Fruit fly (Drosophila melanogaster): ENCODE measurements around the gene CG32241.

The CG32241 gene

DNA sequence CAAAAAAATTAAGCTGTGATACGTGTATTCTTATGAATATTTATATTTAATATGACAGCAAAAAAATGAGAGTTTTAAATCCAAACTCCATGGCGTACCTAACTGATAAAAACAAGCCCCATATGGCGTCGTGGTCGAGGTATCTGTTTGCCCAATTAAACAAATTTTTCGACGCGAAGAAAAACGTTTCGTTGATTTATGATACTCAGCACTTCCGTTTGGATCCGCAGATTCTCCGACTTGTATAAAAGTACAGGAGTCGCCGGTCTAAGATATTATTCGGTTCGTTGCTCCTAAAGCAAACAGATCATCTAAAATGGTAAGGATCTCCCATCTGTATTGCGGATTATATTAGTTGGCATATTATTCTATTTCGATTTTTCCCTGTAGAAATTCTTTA, 5.0 kb upstream of the CG32241 start, which contains the start of gene CG32248:
CG32248 (plus strand) TSS at position 301 of the 400 bp plus-strand sequence.
- TF ChIP-seq Crg-1 (GFP tag; optimal IDR thresholded peaks at IDR 0.05) = no peak
- TF ChIP-seq cnc (optimal IDR thresholded peaks at IDR 0.05) = no peak
- TF ChIP-seq pad (GFP tag; optimal IDR thresholded peaks at IDR 0.05) = no peak
- TF ChIP-seq Hr96 (GFP tag; optimal IDR thresholded peaks at IDR 0.05) = no peak
- TF ChIP-seq CG11617 (GFP tag; optimal IDR thresholded peaks at IDR 0.05) = no peak
- no peak for TF ChIP-seq kay (GFP tag; ENCODE audit: borderline replicate concordance)
- no peak for TF ChIP-seq Mnt (GFP tag; optimal IDR thresholded peaks at IDR 0.05)
- no peak for TF ChIP-seq ovo (GFP tag; optimal IDR thresholded peaks at IDR 0.05)
- TF ChIP-seq bab1 (GFP tag; optimal IDR thresholded peaks at IDR 0.05) = no peak

DNA sequence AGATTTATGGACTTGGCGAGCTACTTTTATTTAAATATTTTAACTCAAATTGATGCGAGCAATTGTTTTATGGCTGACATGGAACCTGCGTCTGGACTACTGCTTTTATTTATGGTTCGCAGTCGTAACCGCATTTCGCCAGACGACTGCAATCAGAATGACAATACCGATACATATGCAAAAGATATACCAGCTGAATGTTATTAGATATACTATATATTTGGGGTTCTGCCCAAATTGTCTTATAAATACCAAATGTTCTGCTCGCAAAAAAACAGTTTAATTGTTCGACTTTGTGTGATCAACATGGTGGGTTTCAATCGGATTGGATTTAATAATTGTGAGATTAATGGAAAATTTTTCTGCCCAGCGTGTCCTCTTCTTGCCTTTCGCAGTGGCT, 3.3 kb upstream of the CG32241 start, which contains the start of gene CG32249:
CG32249 (plus strand) TSS at position 301 of the 400 bp plus-strand sequence.
- TF ChIP-seq kay (GFP tag; ENCODE audit: borderline replicate concordance) = peak; percentile 33
- no peak for TF ChIP-seq pad (GFP tag; optimal IDR thresholded peaks at IDR 0.05)

DNA sequence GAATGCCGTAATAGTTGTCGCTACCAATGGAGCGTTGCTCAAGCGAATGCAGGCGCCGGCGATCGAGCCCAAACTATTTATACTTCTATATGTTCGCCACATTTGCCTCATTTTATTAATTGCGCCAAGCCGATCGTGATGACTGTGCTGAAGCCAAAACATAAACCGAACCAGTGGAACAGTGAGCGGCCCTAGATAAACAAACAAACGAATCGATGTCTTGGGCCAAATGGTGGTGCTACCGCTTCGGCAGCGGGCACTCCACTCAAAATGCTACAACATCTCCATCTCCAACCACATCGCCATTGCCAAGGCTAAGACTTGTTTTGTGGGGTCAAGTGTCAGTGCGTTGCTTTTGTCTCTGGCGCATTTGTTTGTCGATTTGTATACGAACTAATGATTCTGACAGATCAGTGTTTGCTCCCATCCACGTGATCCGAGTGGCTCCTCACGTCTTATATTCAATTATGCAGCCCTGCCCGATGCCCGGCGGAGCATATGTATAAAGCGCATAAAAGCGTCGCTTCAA, 2.6 kb downstream of the CG32241 start, which contains the start of gene CG15024:
CG15024 (minus strand) TSS at position 51 of the 529 bp plus-strand sequence.
- TF ChIP-seq Crg-1 (GFP tag; optimal IDR thresholded peaks at IDR 0.05) (no peak), Hr96 (GFP tag; optimal IDR thresholded peaks at IDR 0.05) (no peak), ovo (GFP tag; optimal IDR thresholded peaks at IDR 0.05) (no peak), CG7045 (GFP tag; optimal IDR thresholded peaks at IDR 0.05) (no peak), CG5204 (GFP tag; optimal IDR thresholded peaks at IDR 0.05) (no peak), pad (GFP tag; optimal IDR thresholded peaks at IDR 0.05) (no peak), toe (GFP tag; optimal IDR thresholded peaks at IDR 0.05) (no peak)

DNA sequence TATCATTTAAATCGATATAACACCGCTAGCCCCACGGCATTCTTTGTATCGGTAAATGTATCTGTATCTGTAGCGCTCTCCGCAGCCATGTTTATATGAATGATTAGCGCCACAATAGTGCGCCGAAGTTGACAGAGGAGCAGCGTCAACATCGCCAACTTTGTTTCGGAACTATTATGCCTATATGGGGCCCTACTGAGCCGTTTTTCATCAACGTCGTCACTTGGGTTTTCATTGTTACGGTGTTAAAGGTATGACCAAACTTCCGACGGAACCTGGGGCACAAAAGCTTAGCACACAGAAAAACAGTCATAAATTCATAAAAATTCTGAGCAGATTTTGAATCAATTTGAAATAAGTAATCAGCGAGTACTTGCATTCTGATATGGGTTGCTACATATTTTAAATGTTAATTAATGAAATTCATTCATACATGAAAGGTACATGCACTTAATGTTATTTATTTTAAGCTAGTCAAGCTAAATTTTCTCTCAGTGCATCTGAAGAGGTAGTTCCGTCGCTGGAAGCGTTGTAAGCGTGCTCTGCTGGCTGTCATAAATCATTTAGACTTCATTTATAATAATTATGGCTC, 4.9 kb downstream of the CG32241 start, which contains the start of gene CG15023:
CG15023 (minus strand) TSS at position 51 of the 592 bp plus-strand sequence.
- TF ChIP-seq toe (GFP tag; optimal IDR thresholded peaks at IDR 0.05) = no peak
- no peak for TF ChIP-seq CG11617 (GFP tag; optimal IDR thresholded peaks at IDR 0.05)
- no peak for TF ChIP-seq bab1 (GFP tag; optimal IDR thresholded peaks at IDR 0.05)
- TF ChIP-seq Mnt (GFP tag; optimal IDR thresholded peaks at IDR 0.05) = no peak
- no peak for TF ChIP-seq pad (GFP tag; optimal IDR thresholded peaks at IDR 0.05)
- no peak for TF ChIP-seq Hr96 (GFP tag; optimal IDR thresholded peaks at IDR 0.05)
- TF ChIP-seq Crg-1 (GFP tag; optimal IDR thresholded peaks at IDR 0.05) = no peak
- TF ChIP-seq CG14711 (tag; optimal IDR thresholded peaks at IDR 0.05) = no peak
- TF ChIP-seq CG33017 (tag; optimal IDR thresholded peaks at IDR 0.05) = no peak
- TF ChIP-seq CG1620 (GFP tag; optimal IDR thresholded peaks at IDR 0.05) = no peak
- TF ChIP-seq tj (GFP tag; optimal IDR thresholded peaks at IDR 0.05) = no peak
- no peak for TF ChIP-seq cnc (optimal IDR thresholded peaks at IDR 0.05)
- TF ChIP-seq kay (GFP tag; ENCODE audit: borderline replicate concordance) = no peak
- TF ChIP-seq CG12768 (GFP tag; optimal IDR thresholded peaks at IDR 0.05) = no peak

DNA sequence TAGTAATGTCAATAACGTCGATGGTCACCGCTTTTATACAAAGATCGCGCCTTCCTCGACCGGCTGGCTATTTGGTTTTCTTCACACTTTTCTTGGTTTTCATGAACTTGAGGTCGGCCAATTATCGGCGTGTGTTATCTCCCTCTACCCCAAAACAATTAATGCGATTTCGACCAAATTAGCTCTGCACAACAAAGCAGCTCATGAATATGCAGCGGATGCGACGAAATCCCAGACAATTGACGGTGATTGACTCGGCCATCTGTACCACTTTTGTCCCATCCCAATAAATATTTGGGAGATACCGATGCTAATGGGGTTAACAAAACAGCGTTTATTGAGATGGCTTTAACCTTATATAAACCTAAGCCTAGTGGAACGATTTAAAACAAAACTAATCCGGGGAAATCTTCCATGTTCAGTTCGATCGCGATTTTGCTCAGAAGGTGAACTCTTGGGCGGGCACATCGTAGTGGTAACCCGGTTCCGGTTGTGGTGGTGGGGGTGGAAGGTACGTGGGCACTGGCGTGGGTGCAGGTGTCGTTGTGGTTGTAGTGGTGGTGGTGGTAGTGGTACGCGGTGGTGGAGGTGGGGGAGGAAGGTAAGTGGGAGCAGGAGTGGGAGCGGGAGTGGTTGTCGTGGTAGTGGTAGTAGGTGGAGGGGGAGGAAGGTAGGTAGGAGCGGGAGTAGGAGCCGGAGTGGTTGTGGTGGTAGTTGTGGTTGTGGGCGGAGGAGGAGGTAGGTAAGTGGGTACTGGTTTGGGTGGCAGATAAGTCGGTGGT, 5.9 kb downstream of the CG32241 start, which contains the start of gene CG15022:
CG15022 (minus strand) TSS at position 11 of the 782 bp plus-strand sequence.
- no peak for TF ChIP-seq cic (GFP tag; optimal IDR thresholded peaks at IDR 0.05)
- no peak for TF ChIP-seq Mnt (GFP tag; optimal IDR thresholded peaks at IDR 0.05)
- no peak for TF ChIP-seq Hr96 (GFP tag; optimal IDR thresholded peaks at IDR 0.05)
- TF ChIP-seq CG12768 (GFP tag; optimal IDR thresholded peaks at IDR 0.05) = no peak
- no peak for TF ChIP-seq CG33017 (tag; optimal IDR thresholded peaks at IDR 0.05)
- no peak for TF ChIP-seq toe (GFP tag; optimal IDR thresholded peaks at IDR 0.05)
- no peak for TF ChIP-seq CG1620 (GFP tag; optimal IDR thresholded peaks at IDR 0.05)
- TF ChIP-seq tj (GFP tag; optimal IDR thresholded peaks at IDR 0.05) = no peak
- no peak for TF ChIP-seq kay (GFP tag; ENCODE audit: borderline replicate concordance)
- no peak for TF ChIP-seq CG5204 (GFP tag; optimal IDR thresholded peaks at IDR 0.05)
- no peak for TF ChIP-seq CG11617 (GFP tag; optimal IDR thresholded peaks at IDR 0.05)
- no peak for TF ChIP-seq Clk (GFP tag; optimal IDR thresholded peaks at IDR 0.05)
- TF ChIP-seq pad (GFP tag; optimal IDR thresholded peaks at IDR 0.05) = no peak
- TF ChIP-seq CG7045 (GFP tag; optimal IDR thresholded peaks at IDR 0.05) = no peak
- TF ChIP-seq CG7101 (tag; optimal IDR thresholded peaks at IDR 0.05) = no peak

DNA sequence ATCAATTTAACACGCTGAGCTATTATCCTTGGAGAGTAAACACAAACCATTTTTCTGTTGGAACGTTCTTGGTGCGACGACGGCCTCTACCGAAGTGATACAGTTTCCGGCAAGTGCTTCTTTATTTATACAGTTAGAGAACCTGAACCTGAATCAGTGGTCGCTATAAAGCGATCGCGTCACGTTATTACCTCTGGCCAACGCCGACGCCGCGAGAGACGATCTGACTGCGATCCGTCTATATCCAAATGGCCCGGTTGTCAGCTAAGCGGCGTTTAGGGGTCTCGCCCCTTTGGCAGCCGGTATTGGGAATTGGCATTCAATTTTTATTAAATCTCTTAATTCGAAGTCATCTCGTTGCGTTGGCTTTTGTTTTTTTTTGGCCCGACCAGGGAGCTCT, 8.4 kb downstream of the CG32241 start, which contains the start of gene CG11345:
CG11345 (minus strand) TSS at position 101 of the 400 bp plus-strand sequence.
- TF ChIP-seq Crg-1 (GFP tag; optimal IDR thresholded peaks at IDR 0.05) = no peak
- no peak for TF ChIP-seq CG33017 (tag; optimal IDR thresholded peaks at IDR 0.05)
- no peak for TF ChIP-seq CG1620 (GFP tag; optimal IDR thresholded peaks at IDR 0.05)
- no peak for TF ChIP-seq CG11617 (GFP tag; optimal IDR thresholded peaks at IDR 0.05)
- no peak for TF ChIP-seq CG7101 (tag; optimal IDR thresholded peaks at IDR 0.05)
- no peak for TF ChIP-seq cic (GFP tag; optimal IDR thresholded peaks at IDR 0.05)
- TF ChIP-seq Mnt (GFP tag; optimal IDR thresholded peaks at IDR 0.05) = no peak
- no peak for TF ChIP-seq Hr96 (GFP tag; optimal IDR thresholded peaks at IDR 0.05)
- no peak for TF ChIP-seq bab1 (GFP tag; optimal IDR thresholded peaks at IDR 0.05)
- no peak for TF ChIP-seq cnc (optimal IDR thresholded peaks at IDR 0.05)
- no peak for TF ChIP-seq CG12768 (GFP tag; optimal IDR thresholded peaks at IDR 0.05)
- no peak for TF ChIP-seq kay (GFP tag; ENCODE audit: borderline replicate concordance)
- no peak for TF ChIP-seq CG7045 (GFP tag; optimal IDR thresholded peaks at IDR 0.05)
- TF ChIP-seq toe (GFP tag; optimal IDR thresholded peaks at IDR 0.05) = no peak
- no peak for TF ChIP-seq pad (GFP tag; optimal IDR thresholded peaks at IDR 0.05)
- no peak for TF ChIP-seq ovo (GFP tag; optimal IDR thresholded peaks at IDR 0.05)
- no peak for TF ChIP-seq CG5204 (GFP tag; optimal IDR thresholded peaks at IDR 0.05)
- TF ChIP-seq CG14711 (tag; optimal IDR thresholded peaks at IDR 0.05) = no peak
